Worm (Caenorhabditis elegans) whole organism, L4/young adult: ENCODE measurements around the gene itsn-1.

ENCODE experiments used
- W03F9.2 ChIP-seq: fragments of 150-350 bp; optimal IDR thresholded peaks from 2 replicates; lab custom pipeline; 2014; ENCODE audit warnings: missing biosample characterization, missing genetic modification characterization
- him-1 ChIP-seq: sonication (generic microtip); optimal IDR thresholded peaks from 2 replicates; lab custom pipeline; 2016; ENCODE audit warnings: missing genotype, missing genetic modification reagents, missing genetic modification characterization, missing compliant biosample characterization

- no peak for TF ChIP-seq him-1 (tag; lab: Kevin White, UChicago)
- no peak for TF ChIP-seq W03F9.2
Measured at ce11 chrIV:17109436-17109835, 10.0 kb upstream of the itsn-1 start.
